Fruit fly (Drosophila melanogaster): Measurements from ENCODE around the gene CG15864.

Gene CG15864

dm6 chr3R:8233370-8233773 is 14.9 kb upstream of the CG15864 start, which contains the start of gene PolI (continued):
- TF ChIP-seq corto (GFP tag; optimal IDR thresholded peaks at IDR 0.05) (no peak), eyg (GFP tag; optimal IDR thresholded peaks at IDR 0.05) (no peak), amos (GFP tag; IDR thresholded peaks at IDR 0.05; ENCODE audit: partially characterized antibody) (peak; percentile 53; the same call in 1 of the 2 replicates), pzg (GFP tag; optimal IDR thresholded peaks at IDR 0.05) (peak; percentile 93), MESR4 (GFP tag; optimal IDR thresholded peaks at IDR 0.05) (peak; percentile 88), CG14965 (GFP tag; optimal IDR thresholded peaks at IDR 0.05; ENCODE audit: borderline replicate concordance) (no peak), CG1603 (tag; optimal IDR thresholded peaks at IDR 0.05) (peak; percentile 74), run (tag; optimal IDR thresholded peaks at IDR 0.05) (peak; percentile 19), tin (GFP tag; optimal IDR thresholded peaks at IDR 0.05) (peak; percentile 13), ato (GFP tag; IDR thresholded peaks at IDR 0.05; ENCODE audit: partially characterized antibody) (peak; percentile 5; the same call in 1 of the 2 replicates), CG4854 (GFP tag; optimal IDR thresholded peaks at IDR 0.05) (peak; percentile 26), sug (tag; optimal IDR thresholded peaks at IDR 0.05) (peak; percentile 62), grn (GFP tag; optimal IDR thresholded peaks at IDR 0.05) (peak; percentile 28), Neu2 (GFP tag; optimal IDR thresholded peaks at IDR 0.05; ENCODE audit: borderline replicate concordance) (no peak), Dek (tag; optimal IDR thresholded peaks at IDR 0.05) (peak; percentile 60), CG8924 (tag; optimal IDR thresholded peaks at IDR 0.05) (peak; percentile 2), pb (GFP tag; optimal IDR thresholded peaks at IDR 0.05) (no peak), Sry-δ (GFP tag; optimal IDR thresholded peaks at IDR 0.05) (peak; percentile 93), CG10147 (GFP tag; optimal IDR thresholded peaks at IDR 0.05) (peak; percentile 30), Dp (GFP tag; optimal IDR thresholded peaks at IDR 0.05) (peak; percentile 66), croc (GFP tag; conservative IDR thresholded peaks at IDR 0.05) (no peak), chinmo (GFP tag; IDR thresholded peaks at IDR 0.05; ENCODE audit: partially characterized antibody) (0 out of 4 replicates have a peak, but pooled peaks have one; percentile 57), CG11247 (GFP tag; IDR thresholded peaks at IDR 0.05) (no peak), Rfx (GFP tag; IDR thresholded peaks at IDR 0.05) (peak; percentile 63), Hmr (GFP tag; optimal IDR thresholded peaks at IDR 0.05) (peak; percentile 81), Antp (GFP tag; optimal IDR thresholded peaks at IDR 0.05) (peak; percentile 1), pho (GFP tag; optimal IDR thresholded peaks at IDR 0.05) (peak; percentile 45), mam (GFP tag; optimal IDR thresholded peaks at IDR 0.05) (peak; percentile 26), pros (GFP tag; optimal IDR thresholded peaks at IDR 0.05) (no peak), CG11504 (tag; optimal IDR thresholded peaks at IDR 0.05) (peak; percentile 48), CG12744 (GFP tag; optimal IDR thresholded peaks at IDR 0.05) (peak; percentile 4), hb (GFP tag; IDR thresholded peaks at IDR 0.05; ENCODE audit: partially characterized antibody) (no peak), CG12769 (tag; optimal IDR thresholded peaks at IDR 0.05) (peak; percentile 59), ftz-f1 (GFP tag; optimal IDR thresholded peaks at IDR 0.05) (peak; percentile 95), CG12391 (tag; optimal IDR thresholded peaks at IDR 0.05) (peak; percentile 20), maf-S (GFP tag; optimal IDR thresholded peaks at IDR 0.05) (peak; percentile 36), pfk (GFP tag; optimal IDR thresholded peaks at IDR 0.05) (no peak), CG6813 (GFP tag; optimal IDR thresholded peaks at IDR 0.05) (no peak), Sin3A (optimal IDR thresholded peaks at IDR 0.05) (peak; percentile 13), PHDP (tag; optimal IDR thresholded peaks at IDR 0.05) (peak; percentile 42), disco-r (GFP tag; optimal IDR thresholded peaks at IDR 0.05) (no peak), CG12155 (GFP tag; optimal IDR thresholded peaks at IDR 0.05) (peak; percentile 39), chm (GFP tag; IDR thresholded peaks at IDR 0.05) (no peak), HLHmδ (GFP tag; optimal IDR thresholded peaks at IDR 0.05) (no peak), CG4282 (GFP tag; optimal IDR thresholded peaks at IDR 0.05) (no peak), CG14441 (GFP tag; IDR thresholded peaks at IDR 0.05) (0 out of 2 replicates have a peak, but pooled peaks have one; percentile 15), HHEX (GFP tag; optimal IDR thresholded peaks at IDR 0.05) (no peak), nerfin-1 (tag; optimal IDR thresholded peaks at IDR 0.05) (no peak), cwo (GFP tag; optimal IDR thresholded peaks at IDR 0.05) (no peak), Mad (GFP tag; optimal IDR thresholded peaks at IDR 0.05) (no peak)
